Worm (Caenorhabditis elegans): ENCODE measurements around the gene F20G2.3.

DNA sequence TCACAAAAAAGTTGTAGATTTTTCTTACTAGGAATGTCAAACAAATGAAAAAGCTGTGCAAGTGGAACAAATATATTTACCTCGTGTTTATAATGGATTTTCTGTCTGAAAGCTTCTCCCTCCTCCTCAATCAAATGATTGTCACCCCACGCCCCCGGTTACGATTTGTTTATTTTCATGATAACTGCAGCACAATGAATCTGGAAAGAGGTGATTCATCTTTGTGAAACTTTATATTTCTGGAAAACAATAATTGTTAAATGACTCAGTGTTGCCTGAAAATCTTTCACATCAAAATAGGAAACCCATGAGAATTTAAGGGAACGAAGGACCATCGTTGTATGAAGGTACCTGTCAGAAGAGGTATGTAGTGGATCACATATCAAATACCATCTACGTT lies 19.6 kb downstream of the F20G2.3 start, which contains the start of gene F35E12.10:
- TF ChIP-seq pqm-1 (tag; optimal IDR thresholded peaks at IDR 0.05) = no peak
- no peak for TF ChIP-seq ama-1 (optimal IDR thresholded peaks at IDR 0.05)
- no peak for TF ChIP-seq tbx-2 (tag; optimal IDR thresholded peaks at IDR 0.05)
- TF ChIP-seq K02D7.2 (tag; optimal IDR thresholded peaks at IDR 0.05) = no peak
- no peak for TF ChIP-seq hlh-30 (tag; optimal IDR thresholded peaks at IDR 0.05; ENCODE audit: insufficient read depth)
- no peak for TF ChIP-seq unc-42 (tag; optimal IDR thresholded peaks at IDR 0.05)
- no peak for TF ChIP-seq sox-2 (GFP tag; IDR thresholded peaks at IDR 0.05)
- TF ChIP-seq ceh-34 (tag; optimal IDR thresholded peaks at IDR 0.05) = no peak
- TF ChIP-seq ceh-45 (GFP tag; IDR thresholded peaks at IDR 0.05) = no peak
- no peak for TF ChIP-seq pag-3 (tag; optimal IDR thresholded peaks at IDR 0.05; ENCODE audit: borderline replicate concordance)
- TF ChIP-seq nhr-11 (tag; optimal IDR thresholded peaks at IDR 0.05) = no peak
- TF ChIP-seq mec-3 (tag; optimal IDR thresholded peaks at IDR 0.05; ENCODE audit: borderline replicate concordance) = no peak
